Worm (Caenorhabditis elegans) whole organism, L2 larva: Measurements from ENCODE around the gene C50C3.12.

Experiments
- C34F6.9 ChIP-seq: fragments of 150-350 bp; optimal IDR thresholded peaks from 2 replicates; lab custom pipeline; 2014; ENCODE audit warnings: missing biosample characterization, missing genetic modification characterization
- Y55F3AM.14 ChIP-seq: fragments of 200-800 bp; sonication (Bioruptor generic); optimal IDR thresholded peaks from 2 replicates; lab custom pipeline; 2018; ENCODE audit warnings: mild to moderate bottlenecking, missing genetic modification characterization, missing compliant biosample characterization
- alr-1 ChIP-seq: fragments of 150-350 bp; optimal IDR thresholded peaks from 2 replicates; lab custom pipeline; 2014; ENCODE audit warnings: missing biosample characterization, missing genetic modification characterization
- ama-1 ChIP-seq: fragments of 150-350 bp; optimal IDR thresholded peaks from 2 replicates; lab custom pipeline; 2018; ENCODE audit warnings: inconsistent platforms
- fos-1 ChIP-seq: fragments of 150-350 bp; optimal IDR thresholded peaks from 2 replicates; lab custom pipeline; 2014; ENCODE audit warnings: missing biosample characterization, missing genetic modification characterization
- mdl-1 ChIP-seq, 2 experiments: fragments of 150-350 bp in 1 of 2; sonication (generic microtip) in 1 of 2; optimal IDR thresholded peaks; 2 replicates each; lab custom pipeline; 2017; ENCODE audit warnings: missing biosample characterization in 2 of 2, missing genetic modification characterization in 2 of 2
- nhr-21 ChIP-seq: fragments of 150-350 bp; optimal IDR thresholded peaks from 2 replicates; lab custom pipeline; 2014; ENCODE audit warnings: missing biosample characterization, missing genetic modification characterization
- sma-9 ChIP-seq, 2 experiments: fragments of 150-350 bp in 1 of 2; sonication (generic microtip) in 1 of 2; optimal IDR thresholded peaks; 2 replicates each; lab custom pipeline; 2014 to 2016; ENCODE audit warnings: missing genetic modification characterization in 2 of 2, mild to moderate bottlenecking in 1 of 2, missing biosample characterization in 1 of 2, missing compliant biosample characterization in 1 of 2, missing genetic modification reagents in 1 of 2, moderate library complexity in 1 of 2
- zag-1 ChIP-seq: fragments of 150-350 bp; optimal IDR thresholded peaks from 2 replicates; lab custom pipeline; 2014; ENCODE audit warnings: missing biosample characterization, missing genetic modification characterization
- ztf-11 ChIP-seq: sonication (generic microtip); optimal IDR thresholded peaks from 2 replicates; lab custom pipeline; 2017; ENCODE audit warnings: missing biosample characterization, missing genetic modification characterization

DNA sequence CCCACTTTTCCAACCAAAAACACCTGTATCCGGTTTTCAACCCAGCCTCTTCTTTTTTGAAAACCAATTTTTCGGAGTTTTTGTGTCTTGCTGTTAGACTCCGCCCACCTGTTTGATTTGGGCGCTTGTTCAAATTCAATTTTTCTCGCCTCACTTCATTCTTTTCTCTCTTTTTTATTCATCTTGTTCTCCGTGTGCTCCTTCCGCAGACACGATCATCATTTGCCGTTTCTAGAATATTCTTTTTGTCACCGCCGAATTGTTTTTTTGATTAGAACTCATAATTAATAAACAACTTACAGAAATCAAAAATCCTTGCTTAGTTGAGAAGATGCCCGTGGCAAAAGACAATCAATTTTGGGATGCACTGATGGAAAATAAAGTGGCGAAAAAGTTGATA is 2.6 kb downstream of the C50C3.12 start, which contains the start of gene C50C3.5:
- no peak for TF ChIP-seq zag-1
- no peak for TF ChIP-seq mdl-1 (tag; optimal IDR thresholded peaks at IDR 0.05; lab: Kevin White, UChicago)
- no peak for TF ChIP-seq fos-1 (tag; lab: Kevin White, UChicago)
- TF ChIP-seq ama-1 (lab: Kevin White, UChicago) = no peak
- TF ChIP-seq ztf-11 (tag; lab: Kevin White, UChicago) = no peak
- no peak for TF ChIP-seq C34F6.9 (tag; lab: Kevin White, UChicago)
- TF ChIP-seq sma-9 (GFP tag; optimal IDR thresholded peaks at IDR 0.05; lab: Kevin White, UChicago) = no peak
- no peak for TF ChIP-seq sma-9 (tag; optimal IDR thresholded peaks at IDR 0.05; lab: Kevin White, UChicago)
- TF ChIP-seq alr-1 (tag; lab: Kevin White, UChicago) = no peak
- no peak for TF ChIP-seq Y55F3AM.14 (GFP tag; lab: Kevin White, UChicago)
- TF ChIP-seq nhr-21 = no peak
